Fruit fly (Drosophila melanogaster): ENCODE data around the gene Rcd7.

Gene Rcd7

dm6 chr3L:19555906-19556457, 11.1 kb downstream of the Rcd7 start:
- TF ChIP-seq zf30C (GFP tag; optimal IDR thresholded peaks at IDR 0.05): peak; percentile 20
- peak in 1 of 3 experiments; percentile 14 for TF ChIP-seq lola (GFP tag; optimal IDR thresholded peaks at IDR 0.05)
- TF ChIP-seq nerfin-2 (GFP tag; IDR thresholded peaks at IDR 0.05; ENCODE audit: partially characterized antibody): no peak
- peak; percentile 2 for TF ChIP-seq Nf-YB (GFP tag; optimal IDR thresholded peaks at IDR 0.05)
- TF ChIP-seq CG8478 (optimal IDR thresholded peaks at IDR 0.05): no peak
- peak; percentile 50 for TF ChIP-seq sens (GFP tag)
- no peak for TF ChIP-seq CG11560 (tag; IDR thresholded peaks at IDR 0.05)
- peak; percentile 44 for TF ChIP-seq Blimp-1 (GFP tag; optimal IDR thresholded peaks at IDR 0.05)
- no peak for TF ChIP-seq NfI (GFP tag; optimal IDR thresholded peaks at IDR 0.05)
- no peak for TF ChIP-seq HLH54F (GFP tag; optimal IDR thresholded peaks at IDR 0.05)
- no peak for TF ChIP-seq Ravus (GFP tag; IDR thresholded peaks at IDR 0.05)
- no peak for TF ChIP-seq Xrp1 (GFP tag; IDR thresholded peaks at IDR 0.05)
- TF ChIP-seq tna (GFP tag; IDR thresholded peaks at IDR 0.05; ENCODE audit: partially characterized antibody): no peak

- TF ChIP-seq CG11093 (GFP tag; IDR thresholded peaks at IDR 0.05) (no peak), Awh (GFP tag; IDR thresholded peaks at IDR 0.05) (no peak), Dp (GFP tag; optimal IDR thresholded peaks at IDR 0.05) (no peak), Doc3 (GFP tag; IDR thresholded peaks at IDR 0.05; ENCODE audit: partially characterized antibody) (no peak), kni (GFP tag; optimal IDR thresholded peaks at IDR 0.05) (peak; percentile 95), CG15479 (GFP tag; optimal IDR thresholded peaks at IDR 0.05) (peak; percentile 57), CG30403 (GFP tag; optimal IDR thresholded peaks at IDR 0.05) (no peak), Med (GFP tag) (peak; percentile 54), cg (GFP tag; optimal IDR thresholded peaks at IDR 0.05) (peak; percentile 59), CG8281 (tag; optimal IDR thresholded peaks at IDR 0.05) (no peak), zen (tag; optimal IDR thresholded peaks at IDR 0.05) (peak; percentile 46), gce (GFP tag; IDR thresholded peaks at IDR 0.05) (no peak), vfl (GFP tag; optimal IDR thresholded peaks at IDR 0.05) (peak; percentile 46), CG8089 (GFP tag; optimal IDR thresholded peaks at IDR 0.05) (no peak), CG15696 (tag; optimal IDR thresholded peaks at IDR 0.05) (no peak), CG34224 (GFP tag; IDR thresholded peaks at IDR 0.05; ENCODE audit: partially characterized antibody) (no peak), CG6175 (GFP tag; IDR thresholded peaks at IDR 0.05) (0 out of 3 replicates have a peak, but pooled peaks have one; percentile 21), lov (optimal IDR thresholded peaks at IDR 0.05) (no peak), lov (GFP tag; IDR thresholded peaks at IDR 0.05) (no peak), Opbp (GFP tag; IDR thresholded peaks at IDR 0.05; ENCODE audit: partially characterized antibody) (0 out of 3 replicates have a peak, but pooled peaks have one; percentile 25), tin (GFP tag; optimal IDR thresholded peaks at IDR 0.05) (no peak), D (optimal IDR thresholded peaks at IDR 0.05) (peak; percentile 39), D (GFP tag; optimal IDR thresholded peaks at IDR 0.05) (no peak), CG2129 (GFP tag; IDR thresholded peaks at IDR 0.05; ENCODE audit: partially characterized antibody) (no peak), bab2 (GFP tag; optimal IDR thresholded peaks at IDR 0.05) (no peak), CG42726 (GFP tag; IDR thresholded peaks at IDR 0.05; ENCODE audit: partially characterized antibody) (no peak), CG3995 (GFP tag; optimal IDR thresholded peaks at IDR 0.05) (no peak), Hey (tag; optimal IDR thresholded peaks at IDR 0.05) (no peak), D19B (GFP tag; optimal IDR thresholded peaks at IDR 0.05) (no peak), CG17912 (GFP tag; optimal IDR thresholded peaks at IDR 0.05) (no peak), B-H2 (GFP tag; optimal IDR thresholded peaks at IDR 0.05) (no peak), CG6654 (GFP tag; optimal IDR thresholded peaks at IDR 0.05) (no peak), CG11560 (tag; IDR thresholded peaks at IDR 0.05) (no peak; the same call in 2 of the 3 replicates), amos (GFP tag; IDR thresholded peaks at IDR 0.05; ENCODE audit: partially characterized antibody) (0 out of 2 replicates have a peak, but pooled peaks have one; percentile 8), Dfd (GFP tag; optimal IDR thresholded peaks at IDR 0.05) (no peak), ERR (GFP tag; optimal IDR thresholded peaks at IDR 0.05) (no peak), crc (GFP tag; optimal IDR thresholded peaks at IDR 0.05) (no peak), vvl (GFP tag; IDR thresholded peaks at IDR 0.05) (peak; percentile 11; the same call in 1 of the 2 replicates)
Observed at dm6 chr3L:19556738-19557137, 11.8 kb downstream of the Rcd7 start.

All from whole organism, embryonic.